Worm (Caenorhabditis elegans): ENCODE results near the gene W09G12.8.

ce11 chrIV:1255632-1256031 is 29.6 kb downstream of the W09G12.8 start, which contains the start of gene clec-167:
- no peak for TF ChIP-seq klf-2 (GFP tag; conservative IDR thresholded peaks at IDR 0.05)
- TF ChIP-seq flt-1 (GFP tag; IDR thresholded peaks at IDR 0.05): no peak
- no peak for TF ChIP-seq cog-1 (tag; optimal IDR thresholded peaks at IDR 0.05)
- no peak for TF ChIP-seq tab-1 (GFP tag; IDR thresholded peaks at IDR 0.05)
- TF ChIP-seq ref-1 (GFP tag; conservative IDR thresholded peaks at IDR 0.05): no peak
- TF ChIP-seq T22C8.4 (GFP tag; IDR thresholded peaks at IDR 0.05): no peak
- TF ChIP-seq med-1 (GFP tag; optimal IDR thresholded peaks at IDR 0.05; ENCODE audit: insufficient read depth): no peak
